Fruit fly (Drosophila melanogaster) whole organism: ENCODE results near the gene ATPsynB.

ENCODE experiments used
- Dll ChIP-seq: fragments of >200 bp; optimal IDR thresholded peaks from 2 replicates; lab custom pipeline; 2017
- psq ChIP-seq: fragments of >200 bp; optimal IDR thresholded peaks from 2 replicates; lab custom pipeline; 2017
- usp ChIP-seq: fragments of >200 bp; optimal IDR thresholded peaks from 2 replicates; lab custom pipeline; 2017; ENCODE audit warnings: missing biosample characterization, missing genetic modification characterization, mixed read lengths

DNA sequence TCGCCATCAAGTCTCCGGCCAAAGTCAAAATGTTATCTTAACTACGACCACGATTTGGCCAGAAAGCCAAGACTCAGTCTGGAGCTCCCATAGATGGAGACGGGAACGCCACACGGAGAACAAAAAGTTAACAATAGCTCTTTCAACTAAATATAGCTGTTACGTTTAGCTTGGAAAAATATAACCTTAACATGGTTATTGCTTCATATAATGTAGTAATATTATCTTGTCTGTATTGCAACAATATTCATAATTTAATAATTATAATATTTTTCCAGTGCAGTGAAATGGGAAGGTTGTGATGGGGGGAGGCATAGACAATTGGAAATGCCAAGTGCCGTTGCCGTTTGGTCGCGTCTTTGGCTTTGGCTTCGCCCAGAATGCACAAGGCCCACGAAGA, 15.6 kb downstream of the ATPsynB start:
- no peak for TF ChIP-seq usp
- no peak for TF ChIP-seq psq (lab: Kevin White, UChicago)
- TF ChIP-seq Dll (lab: Kevin White, UChicago) = no peak
